Fruit fly (Drosophila melanogaster) whole organism, pupa: ENCODE data around the gene Fas1.

ENCODE experiments used
- CG13204 ChIP-seq: fragments of 200-800 bp; sonication (Bioruptor generic); optimal IDR thresholded peaks from 2 replicates; lab custom pipeline; 2018; ENCODE audit warnings: missing biosample characterization, mild to moderate bottlenecking, missing genetic modification characterization, moderate library complexity
- CG34367 ChIP-seq: fragments of 200-800 bp; sonication (Bioruptor generic); optimal IDR thresholded peaks from 2 replicates; lab custom pipeline; 2018; ENCODE audit warnings: missing biosample characterization, mild to moderate bottlenecking, missing genetic modification characterization
- CG9948 ChIP-seq: fragments of 200-800 bp; sonication (Bioruptor generic); optimal IDR thresholded peaks from 2 replicates; lab custom pipeline; 2018; ENCODE audit warnings: missing biosample characterization, mild to moderate bottlenecking, missing genetic modification characterization, moderate library complexity
- EcR ChIP-seq: fragments of 200-800 bp; sonication (Bioruptor generic); optimal IDR thresholded peaks from 3 replicates; lab custom pipeline; 2019; ENCODE audit warnings: missing biosample characterization, missing genetic modification characterization, mild to moderate bottlenecking, moderate library complexity, missing genetic modification reagents
- rn ChIP-seq: fragments of 200-800 bp; sonication (Bioruptor generic); IDR thresholded peaks from 2 replicates; pipeline ENCODE4 v1.3.6; 2022; ENCODE audit warnings: missing biosample characterization, missing genetic modification characterization

- TF ChIP-seq CG9948 (peak; percentile 64), rn (no peak), CG34367 (tag; lab: Kevin White, UChicago) (peak; percentile 54), EcR (GFP tag; lab: Kevin White, UChicago) (no peak), CG13204 (GFP tag; lab: Kevin White, UChicago) (no peak)
Observed at dm6 chr3R:16646952-16647715, 22.1 kb downstream of the Fas1 start, which contains the start of the genes CG10324 and CCT3.
